Fruit fly (Drosophila melanogaster) whole organism, embryonic: ENCODE results near the gene CG14258.
A peak's percentile ranks its signal among the peaks of the same experiment; 100 is the strongest.

Experiments used
- Atf-2 ChIP-seq: fragments of 200-800 bp; sonication (Bioruptor generic); optimal IDR thresholded peaks from 2 replicates; lab custom pipeline; 2016; ENCODE audit warnings: missing biosample characterization, missing genetic modification characterization
- B-H1 ChIP-seq: fragments of 200-800 bp; sonication (Bioruptor generic); IDR thresholded peaks from 3 replicates; pipeline ENCODE4 v1.3.6; 2022; ENCODE audit warnings: missing biosample characterization, missing genetic modification characterization
- BEAF-32 ChIP-seq: fragments of 200-800 bp; sonication (Bioruptor generic); optimal IDR thresholded peaks from 3 replicates; lab custom pipeline; 2017; ENCODE audit warnings: missing biosample characterization, missing genetic modification characterization, mild to moderate bottlenecking, moderate library complexity, missing genetic modification reagents
- CG10209 ChIP-seq: fragments of 200-800 bp; sonication (Bioruptor generic); optimal IDR thresholded peaks from 3 replicates; lab custom pipeline; 2017; ENCODE audit warnings: missing biosample characterization, mild to moderate bottlenecking, missing genetic modification characterization, missing genetic modification reagents
- CG10565 ChIP-seq: fragments of 200-800 bp; sonication (Bioruptor generic); optimal IDR thresholded peaks from 3 replicates; lab custom pipeline; 2016; ENCODE audit warnings: missing biosample characterization, mild to moderate bottlenecking, missing genetic modification characterization
- CG11456 ChIP-seq: fragments of 200-800 bp; sonication (Bioruptor generic); IDR thresholded peaks from 3 replicates; pipeline ENCODE4 v1.3.6; 2022; ENCODE audit warnings: missing biosample characterization, missing genetic modification characterization
- CG11695 ChIP-seq: fragments of 200-800 bp; sonication (Bioruptor generic); IDR thresholded peaks from 3 replicates; pipeline ENCODE4 v1.3.6; 2022; ENCODE audit warnings: missing biosample characterization, missing genetic modification characterization
- CG12299 ChIP-seq: fragments of 200-800 bp; sonication (Bioruptor generic); optimal IDR thresholded peaks from 2 replicates; lab custom pipeline; 2018; ENCODE audit warnings: missing biosample characterization, mild to moderate bottlenecking, missing genetic modification characterization
- CG12391 ChIP-seq: fragments of 200-800 bp; sonication (Bioruptor generic); optimal IDR thresholded peaks from 3 replicates; lab custom pipeline; 2018; ENCODE audit warnings: missing biosample characterization, mild to moderate bottlenecking, missing genetic modification characterization, moderate library complexity
- CG12769 ChIP-seq: fragments of 200-800 bp; sonication (Bioruptor generic); optimal IDR thresholded peaks from 2 replicates; lab custom pipeline; 2019; ENCODE audit warnings: missing biosample characterization, mild to moderate bottlenecking, missing genetic modification characterization, moderate library complexity
- CG13123 ChIP-seq: fragments of 200-800 bp; sonication (Bioruptor generic); optimal IDR thresholded peaks from 2 replicates; lab custom pipeline; 2016; ENCODE audit warnings: missing biosample characterization, missing genetic modification characterization
- CG1603 ChIP-seq: fragments of 200-800 bp; sonication (Bioruptor generic); optimal IDR thresholded peaks from 2 replicates; lab custom pipeline; 2019; ENCODE audit warnings: missing biosample characterization, mild to moderate bottlenecking, missing genetic modification characterization, moderate library complexity
- CG17328 ChIP-seq: fragments of 200-800 bp; sonication (Bioruptor generic); IDR thresholded peaks from 2 replicates; pipeline ENCODE4 v1.3.6; 2022; ENCODE audit warnings: missing biosample characterization, missing genetic modification characterization
- CG30403 ChIP-seq: fragments of 200-800 bp; sonication (Bioruptor generic); optimal IDR thresholded peaks from 3 replicates; lab custom pipeline; 2016; ENCODE audit warnings: missing biosample characterization, missing genetic modification characterization
- CG3163 ChIP-seq: fragments of 200-800 bp; sonication (Bioruptor generic); optimal IDR thresholded peaks from 3 replicates; lab custom pipeline; 2016; ENCODE audit warnings: missing biosample characterization, missing genetic modification characterization
- CG3281 ChIP-seq: fragments of 200-800 bp; sonication (Bioruptor generic); optimal IDR thresholded peaks from 3 replicates; lab custom pipeline; 2017; ENCODE audit warnings: missing biosample characterization, mild to moderate bottlenecking, missing genetic modification characterization
- CG4404 ChIP-seq: fragments of 200-800 bp; sonication (Bioruptor generic); IDR thresholded peaks from 2 replicates; pipeline ENCODE4 v1.3.6; 2022; ENCODE audit warnings: missing biosample characterization, missing genetic modification characterization
- CG6791 ChIP-seq: fragments of 200-800 bp; sonication (Bioruptor generic); IDR thresholded peaks from 3 replicates; pipeline ENCODE4 v1.3.6; 2022; ENCODE audit warnings: missing biosample characterization, missing genetic modification characterization; ENCODE audit not compliant: partially characterized antibody
- CG8359 ChIP-seq: fragments of 200-800 bp; sonication (Bioruptor generic); optimal IDR thresholded peaks from 2 replicates; lab custom pipeline; 2017; ENCODE audit warnings: missing biosample characterization, mild to moderate bottlenecking, missing genetic modification characterization, borderline replicate concordance
- Dll ChIP-seq: fragments of 200-800 bp; sonication (Bioruptor generic); IDR thresholded peaks from 4 replicates; pipeline ENCODE4 v1.3.6; 2022; ENCODE audit warnings: missing biosample characterization, missing genetic modification characterization; ENCODE audit not compliant: partially characterized antibody
- Dp ChIP-seq: fragments of 200-800 bp; sonication (Bioruptor generic); optimal IDR thresholded peaks from 2 replicates; lab custom pipeline; 2018; ENCODE audit warnings: missing biosample characterization, mild to moderate bottlenecking, missing genetic modification characterization, moderate library complexity
- Fer1 ChIP-seq: fragments of 200-800 bp; sonication (Bioruptor generic); optimal IDR thresholded peaks from 2 replicates; lab custom pipeline; 2017; ENCODE audit warnings: missing biosample characterization, mild to moderate bottlenecking, missing genetic modification characterization
- Hmr ChIP-seq: fragments of 200-800 bp; sonication (Bioruptor generic); optimal IDR thresholded peaks from 3 replicates; lab custom pipeline; 2017; ENCODE audit warnings: mild to moderate bottlenecking, missing biosample characterization, missing genetic modification reagents, missing genetic modification characterization
- Hr3 ChIP-seq: fragments of 200-800 bp; sonication (Bioruptor generic); optimal IDR thresholded peaks from 3 replicates; lab custom pipeline; 2016; ENCODE audit warnings: missing biosample characterization, missing genetic modification characterization
- Jarid2 ChIP-seq: fragments of 200-800 bp; sonication (Bioruptor generic); optimal IDR thresholded peaks from 3 replicates; lab custom pipeline; 2017; ENCODE audit warnings: mild to moderate bottlenecking, missing biosample characterization, missing genetic modification reagents, missing genetic modification characterization
- Lhr ChIP-seq: fragments of 200-800 bp; sonication (Bioruptor generic); optimal IDR thresholded peaks from 3 replicates; lab custom pipeline; 2017; ENCODE audit warnings: mild to moderate bottlenecking, missing biosample characterization, missing genetic modification reagents, missing genetic modification characterization
- Mes4 ChIP-seq: fragments of 200-800 bp; sonication (Bioruptor generic); optimal IDR thresholded peaks from 2 replicates; lab custom pipeline; 2016; ENCODE audit warnings: missing biosample characterization, missing genetic modification characterization
- NK7.1 ChIP-seq: fragments of 200-800 bp; sonication (Bioruptor generic); optimal IDR thresholded peaks from 3 replicates; lab custom pipeline; 2016; ENCODE audit warnings: missing biosample characterization, missing genetic modification characterization
- Oaz ChIP-seq: fragments of 200-800 bp; sonication (Bioruptor generic); IDR thresholded peaks from 2 replicates; pipeline ENCODE4 v1.3.6; 2022; ENCODE audit warnings: missing biosample characterization, missing genetic modification characterization
- Rx ChIP-seq: fragments of 200-800 bp; sonication (Bioruptor generic); IDR thresholded peaks from 2 replicates; pipeline ENCODE4 v1.3.6; 2022; ENCODE audit warnings: missing biosample characterization, missing genetic modification characterization
- Sin3A ChIP-seq: fragments of >200 bp; optimal IDR thresholded peaks from 2 replicates; lab custom pipeline; 2018
- Sox102F ChIP-seq: fragments of 200-800 bp; sonication (Bioruptor generic); optimal IDR thresholded peaks from 2 replicates; lab custom pipeline; 2018; ENCODE audit warnings: missing biosample characterization, mild to moderate bottlenecking, missing genetic modification characterization, moderate library complexity
- Taf1 ChIP-seq: fragments of 200-800 bp; sonication (Bioruptor generic); IDR thresholded peaks from 2 replicates; pipeline ENCODE4 v1.3.6; 2022; ENCODE audit warnings: missing biosample characterization, missing genetic modification characterization
- Vsx1 ChIP-seq: fragments of 200-800 bp; sonication (Bioruptor generic); optimal IDR thresholded peaks from 2 replicates; lab custom pipeline; 2017; ENCODE audit warnings: missing biosample characterization, mild to moderate bottlenecking, missing genetic modification characterization, missing genetic modification reagents
- ase ChIP-seq: fragments of 200-800 bp; sonication (Bioruptor generic); IDR thresholded peaks from 3 replicates; pipeline ENCODE4 v1.3.6; 2022; ENCODE audit warnings: missing biosample characterization, missing genetic modification characterization
- cato ChIP-seq: fragments of 200-800 bp; sonication (Bioruptor generic); optimal IDR thresholded peaks from 2 replicates; lab custom pipeline; 2016; ENCODE audit warnings: missing biosample characterization, missing genetic modification characterization, borderline replicate concordance
- chinmo ChIP-seq: fragments of 200-800 bp; sonication (Bioruptor generic); IDR thresholded peaks from 4 replicates; pipeline ENCODE4 v1.3.6; 2022; ENCODE audit warnings: missing biosample characterization, missing genetic modification characterization; ENCODE audit not compliant: partially characterized antibody
- crol ChIP-seq: fragments of 200-800 bp; sonication (Bioruptor generic); IDR thresholded peaks from 2 replicates; pipeline ENCODE4 v1.3.6; 2022; ENCODE audit warnings: missing biosample characterization, missing genetic modification characterization
- hbn ChIP-seq: fragments of 200-800 bp; sonication (Bioruptor generic); IDR thresholded peaks from 2 replicates; pipeline ENCODE4 v1.3.6; 2022; ENCODE audit warnings: missing biosample characterization, missing genetic modification characterization; ENCODE audit not compliant: partially characterized antibody
- ind ChIP-seq: fragments of 200-800 bp; sonication (Bioruptor generic); optimal IDR thresholded peaks from 3 replicates; lab custom pipeline; 2016; ENCODE audit warnings: missing biosample characterization, missing genetic modification characterization
- jigr1 ChIP-seq: fragments of 200-800 bp; sonication (Bioruptor generic); IDR thresholded peaks from 3 replicates; pipeline ENCODE4 v1.3.6; 2022; ENCODE audit warnings: missing biosample characterization, missing genetic modification characterization
- nerfin-2 ChIP-seq: fragments of 200-800 bp; sonication (Bioruptor generic); IDR thresholded peaks from 2 replicates; pipeline ENCODE4 v1.3.6; 2022; ENCODE audit warnings: missing biosample characterization, missing genetic modification characterization; ENCODE audit not compliant: partially characterized antibody
- oc ChIP-seq: fragments of 200-800 bp; sonication (Bioruptor generic); optimal IDR thresholded peaks from 2 replicates; lab custom pipeline; 2018; ENCODE audit warnings: missing biosample characterization, mild to moderate bottlenecking, missing genetic modification characterization, moderate library complexity
- otp ChIP-seq: fragments of 200-800 bp; sonication (Bioruptor generic); IDR thresholded peaks from 3 replicates; pipeline ENCODE4, ENCODE4 v1.3.6; 2022; ENCODE audit warnings: missing biosample characterization, missing genetic modification characterization
- slp2 ChIP-seq: fragments of 200-800 bp; sonication (Bioruptor generic); optimal IDR thresholded peaks from 2 replicates; lab custom pipeline; 2016; ENCODE audit warnings: missing biosample characterization, missing genetic modification characterization
- sr ChIP-seq: fragments of 200-800 bp; sonication (Bioruptor generic); IDR thresholded peaks from 3 replicates; pipeline ENCODE4 v1.3.6; 2022; ENCODE audit warnings: missing biosample characterization, missing genetic modification characterization
- tio ChIP-seq: fragments of 200-800 bp; sonication (Bioruptor generic); optimal IDR thresholded peaks from 2 replicates; lab custom pipeline; 2017; ENCODE audit warnings: missing biosample characterization, missing genetic modification characterization, inconsistent platforms
- unc-4 ChIP-seq: fragments of 200-800 bp; sonication (Bioruptor generic); IDR thresholded peaks from 2 replicates; pipeline ENCODE4 v1.3.6; 2022; ENCODE audit warnings: missing biosample characterization, missing genetic modification characterization; ENCODE audit not compliant: partially characterized antibody
- unpg ChIP-seq: fragments of 200-800 bp; sonication (Bioruptor generic); optimal IDR thresholded peaks from 3 replicates; lab custom pipeline; 2018; ENCODE audit warnings: missing biosample characterization, mild to moderate bottlenecking, missing genetic modification characterization, moderate library complexity
- zfh2 ChIP-seq: fragments of 200-800 bp; sonication (Bioruptor generic); optimal IDR thresholded peaks from 2 replicates; lab custom pipeline; 2016; ENCODE audit warnings: missing biosample characterization, missing genetic modification characterization

The CG14258 gene

DNA sequence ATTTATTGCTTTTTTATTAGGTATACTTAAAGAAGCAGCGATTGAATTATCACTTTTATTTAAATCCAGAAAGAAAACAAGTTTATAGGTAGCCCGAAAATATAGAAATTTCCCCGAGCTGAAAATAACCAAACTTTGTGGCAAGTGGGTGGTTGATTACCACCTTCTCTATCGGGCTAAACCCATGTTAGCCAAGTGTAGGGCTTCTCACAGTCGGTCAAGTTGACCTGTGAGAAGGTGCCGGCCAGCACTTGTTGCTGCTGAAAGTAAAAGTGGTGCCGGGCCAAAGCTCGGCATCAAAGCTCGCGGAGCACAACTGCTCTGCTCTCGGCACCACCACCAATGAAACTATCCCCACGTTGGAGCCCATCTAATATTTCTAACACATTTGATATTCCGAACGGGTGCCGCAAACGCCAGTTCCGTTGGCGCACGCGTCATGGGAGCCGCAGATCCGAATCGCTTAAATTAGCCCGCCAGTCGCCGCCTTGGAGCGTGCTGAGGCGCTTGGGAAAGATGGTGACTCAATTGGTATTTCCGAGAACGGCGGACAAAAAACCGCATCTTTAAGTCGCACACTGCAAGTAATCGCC lies 21.9 kb upstream of the CG14258 start (continued):
- TF ChIP-seq CG6791 (GFP tag; lab: Robert Waterston, UW) (no peak), Hmr (GFP tag; lab: Kevin White, UChicago) (no peak), Sin3A (lab: Kevin White, UChicago) (no peak), cato (GFP tag; lab: Kevin White, UChicago) (no peak), CG1603 (tag; lab: Kevin White, UChicago) (no peak), B-H1 (GFP tag; lab: Robert Waterston, UW) (no peak), CG11695 (GFP tag; lab: Robert Waterston, UW) (no peak), BEAF-32 (GFP tag; lab: Kevin White, UChicago) (no peak), jigr1 (GFP tag; lab: Robert Waterston, UW) (no peak), sr (GFP tag; lab: Robert Waterston, UW) (no peak), unc-4 (GFP tag; lab: Robert Waterston, UW) (no peak), CG3163 (GFP tag; lab: Kevin White, UChicago) (no peak), chinmo (GFP tag; lab: Robert Waterston, UW) (0 out of 4 replicates have a peak, but pooled peaks have one; percentile 71), CG3281 (GFP tag; lab: Kevin White, UChicago) (no peak), Sox102F (peak; percentile 24), unpg (GFP tag; lab: Kevin White, UChicago) (no peak), crol (GFP tag; lab: Robert Waterston, UW) (no peak), Lhr (GFP tag; lab: Kevin White, UChicago) (no peak), Dll (0 out of 4 replicates have a peak, but pooled peaks have one; percentile 16), Rx (GFP tag; lab: Robert Waterston, UW) (no peak), CG13123 (GFP tag; lab: Kevin White, UChicago) (no peak), Hr3 (GFP tag; lab: Kevin White, UChicago) (no peak), hbn (GFP tag; lab: Robert Waterston, UW) (no peak), otp (GFP tag; lab: Robert Waterston, UW) (no peak), CG30403 (GFP tag; lab: Kevin White, UChicago) (no peak), CG4404 (GFP tag; lab: Robert Waterston, UW) (no peak), CG12299 (tag; lab: Kevin White, UChicago) (no peak), NK7.1 (no peak), Dp (GFP tag; lab: Kevin White, UChicago) (no peak), Vsx1 (peak; percentile 38), ind (GFP tag; lab: Kevin White, UChicago) (peak; percentile 20), CG12391 (tag; lab: Kevin White, UChicago) (no peak), tio (GFP tag; lab: Kevin White, UChicago) (no peak), CG12769 (tag; lab: Kevin White, UChicago) (peak; percentile 23), Oaz (GFP tag; lab: Robert Waterston, UW) (no peak), Fer1 (GFP tag; lab: Kevin White, UChicago) (no peak), Atf-2 (GFP tag; lab: Kevin White, UChicago) (no peak), Jarid2 (GFP tag; lab: Kevin White, UChicago) (no peak), CG11456 (no peak), Mes4 (no peak), CG17328 (GFP tag; lab: Robert Waterston, UW) (no peak), CG8359 (no peak), nerfin-2 (no peak), CG10565 (no peak), ase (GFP tag; lab: Robert Waterston, UW) (0 out of 3 replicates have a peak, but pooled peaks have one; percentile 31), oc (tag; lab: Kevin White, UChicago) (no peak), CG10209 (no peak), Taf1 (GFP tag; lab: Robert Waterston, UW) (no peak), zfh2 (GFP tag; lab: Kevin White, UChicago) (peak; percentile 9), slp2 (GFP tag; lab: Kevin White, UChicago) (no peak)
